Fruit fly (Drosophila melanogaster) whole organism, embryonic: ENCODE measurements around the gene CG3604.

Experiments
- ATbp ChIP-seq: fragments of 200-800 bp; sonication (Bioruptor generic); optimal IDR thresholded peaks from 2 replicates; lab custom pipeline; 2017; ENCODE audit warnings: missing biosample characterization, mild to moderate bottlenecking, missing genetic modification characterization, missing genetic modification reagents
- Awh ChIP-seq: fragments of 200-800 bp; sonication (Bioruptor generic); IDR thresholded peaks from 2 replicates; pipeline ENCODE4, ENCODE4 v1.3.6; 2022; ENCODE audit warnings: missing biosample characterization, missing genetic modification characterization
- Bgb ChIP-seq: fragments of 200-800 bp; sonication (Bioruptor generic); IDR thresholded peaks from 2 replicates; pipeline ENCODE4 v1.3.6; 2022; ENCODE audit warnings: missing biosample characterization, missing genetic modification characterization; ENCODE audit not compliant: partially characterized antibody
- CG1233 ChIP-seq: fragments of 200-800 bp; sonication (Bioruptor generic); optimal IDR thresholded peaks from 4 replicates; lab custom pipeline; 2018; ENCODE audit warnings: missing biosample characterization, mild to moderate bottlenecking, missing genetic modification characterization
- CG14667 ChIP-seq: fragments of 200-800 bp; sonication (Bioruptor generic); IDR thresholded peaks from 2 replicates; pipeline ENCODE4 v1.3.6; 2022; ENCODE audit warnings: missing biosample characterization, missing genetic modification characterization
- CG15696 ChIP-seq: fragments of 200-800 bp; sonication (Bioruptor generic); optimal IDR thresholded peaks from 2 replicates; lab custom pipeline; 2019; ENCODE audit warnings: missing biosample characterization, mild to moderate bottlenecking, missing genetic modification characterization, moderate library complexity
- CG17568 ChIP-seq: fragments of 200-800 bp; sonication (Bioruptor generic); optimal IDR thresholded peaks from 2 replicates; lab custom pipeline; 2018; ENCODE audit warnings: missing biosample characterization, mild to moderate bottlenecking, missing genetic modification characterization, moderate library complexity
- CG2116 ChIP-seq: fragments of 200-800 bp; sonication (Bioruptor generic); optimal IDR thresholded peaks from 3 replicates; lab custom pipeline; 2018; ENCODE audit warnings: missing biosample characterization, mild to moderate bottlenecking, missing genetic modification characterization
- CG3065 ChIP-seq: fragments of 200-800 bp; sonication (Bioruptor generic); optimal IDR thresholded peaks from 2 replicates; lab custom pipeline; 2016; ENCODE audit warnings: missing biosample characterization, missing genetic modification characterization
- CG3163 ChIP-seq: fragments of 200-800 bp; sonication (Bioruptor generic); optimal IDR thresholded peaks from 3 replicates; lab custom pipeline; 2016; ENCODE audit warnings: missing biosample characterization, missing genetic modification characterization
- CG3407 ChIP-seq: fragments of 200-800 bp; sonication (Bioruptor generic); optimal IDR thresholded peaks from 2 replicates; lab custom pipeline; 2018; ENCODE audit warnings: missing biosample characterization, mild to moderate bottlenecking, missing genetic modification characterization
- CG4820 ChIP-seq: fragments of 200-800 bp; sonication (Bioruptor generic); optimal IDR thresholded peaks from 3 replicates; lab custom pipeline; 2016; ENCODE audit warnings: missing biosample characterization, missing genetic modification characterization
- CG7839 ChIP-seq: fragments of 200-800 bp; sonication (Bioruptor generic); optimal IDR thresholded peaks from 3 replicates; lab custom pipeline; 2018; ENCODE audit warnings: missing biosample characterization, mild to moderate bottlenecking, missing genetic modification characterization, moderate library complexity
- CG8290 ChIP-seq, 3 experiments: fragments of 200-800 bp; sonication (Bioruptor generic); optimal IDR thresholded peaks; 2 replicates each; lab custom pipeline; 2016 to 2019; ENCODE audit warnings: missing biosample characterization in 3 of 3, missing genetic modification characterization in 3 of 3, mild to moderate bottlenecking in 2 of 3, moderate library complexity in 1 of 3
- CG9609 ChIP-seq: fragments of 200-800 bp; sonication (Bioruptor generic); optimal IDR thresholded peaks from 3 replicates; lab custom pipeline; 2016; ENCODE audit warnings: missing biosample characterization, missing genetic modification characterization
- CG9797 ChIP-seq: fragments of 200-800 bp; sonication (Bioruptor generic); optimal IDR thresholded peaks from 3 replicates; lab custom pipeline; 2018; ENCODE audit warnings: missing biosample characterization, mild to moderate bottlenecking, missing genetic modification characterization
- CG9876 ChIP-seq: fragments of 200-800 bp; sonication (Bioruptor generic); optimal IDR thresholded peaks from 2 replicates; lab custom pipeline; 2016; ENCODE audit warnings: missing biosample characterization, missing genetic modification characterization
- Dfd ChIP-seq, 2 experiments: fragments of >200 bp; optimal IDR thresholded peaks; 2 replicates each; lab custom pipeline; 2017; ENCODE audit warnings: missing biosample characterization in 2 of 2, missing genetic modification characterization in 2 of 2
- Hmx ChIP-seq: fragments of 200-800 bp; sonication (Bioruptor generic); optimal IDR thresholded peaks from 2 replicates; lab custom pipeline; 2016; ENCODE audit warnings: missing biosample characterization, missing genetic modification characterization
- Hsf ChIP-seq: fragments of 200-800 bp; sonication (Bioruptor generic); optimal IDR thresholded peaks from 3 replicates; lab custom pipeline; 2016; ENCODE audit warnings: missing biosample characterization, missing genetic modification characterization
- Jarid2 ChIP-seq: fragments of 200-800 bp; sonication (Bioruptor generic); optimal IDR thresholded peaks from 3 replicates; lab custom pipeline; 2017; ENCODE audit warnings: mild to moderate bottlenecking, missing biosample characterization, missing genetic modification reagents, missing genetic modification characterization
- Lim3 ChIP-seq: fragments of 200-800 bp; sonication (Bioruptor generic); IDR thresholded peaks from 2 replicates; pipeline ENCODE4 v1.3.6; 2022; ENCODE audit warnings: missing biosample characterization, missing genetic modification characterization
- MESR4 ChIP-seq: fragments of 200-800 bp; sonication (Bioruptor generic); optimal IDR thresholded peaks from 2 replicates; lab custom pipeline; 2018; ENCODE audit warnings: missing biosample characterization, mild to moderate bottlenecking, missing genetic modification characterization, moderate library complexity
- Mad ChIP-seq: fragments of 200-800 bp; sonication (Bioruptor generic); optimal IDR thresholded peaks from 2 replicates; lab custom pipeline; 2016; ENCODE audit warnings: missing biosample characterization, missing genetic modification characterization
- Max ChIP-seq: fragments of 200-800 bp; sonication (Bioruptor generic); optimal IDR thresholded peaks from 2 replicates; lab custom pipeline; 2016; ENCODE audit warnings: missing biosample characterization, mild to moderate bottlenecking, missing genetic modification characterization
- Nf-YB ChIP-seq: fragments of 200-800 bp; sonication (Bioruptor generic); optimal IDR thresholded peaks from 3 replicates; lab custom pipeline; 2019; ENCODE audit warnings: missing biosample characterization, mild to moderate bottlenecking, missing genetic modification characterization, moderate library complexity
- Pdp1 ChIP-seq, 2 experiments: fragments of 200-800 bp; sonication (Bioruptor generic); optimal IDR thresholded peaks; 3 replicates each; lab custom pipeline; 2016; ENCODE audit warnings: missing biosample characterization in 2 of 2, missing genetic modification characterization in 2 of 2, mild to moderate bottlenecking in 1 of 2, moderate library complexity in 1 of 2
- Rx ChIP-seq: fragments of 200-800 bp; sonication (Bioruptor generic); IDR thresholded peaks from 2 replicates; pipeline ENCODE4 v1.3.6; 2022; ENCODE audit warnings: missing biosample characterization, missing genetic modification characterization
- Scr ChIP-seq: fragments of 200-800 bp; sonication (Bioruptor generic); IDR thresholded peaks from 2 replicates; pipeline ENCODE4 v1.3.6; 2022; ENCODE audit warnings: missing biosample characterization, missing genetic modification characterization; ENCODE audit not compliant: partially characterized antibody
- Taf1 ChIP-seq: fragments of 200-800 bp; sonication (Bioruptor generic); IDR thresholded peaks from 2 replicates; pipeline ENCODE4 v1.3.6; 2022; ENCODE audit warnings: missing biosample characterization, missing genetic modification characterization
- ac ChIP-seq: fragments of 200-800 bp; sonication (Bioruptor generic); optimal IDR thresholded peaks from 3 replicates; lab custom pipeline; 2017; ENCODE audit warnings: missing biosample characterization, mild to moderate bottlenecking, missing genetic modification characterization
- ara ChIP-seq: fragments of 200-800 bp; sonication (Bioruptor generic); IDR thresholded peaks from 2 replicates; pipeline ENCODE4 v1.3.6; 2022; ENCODE audit warnings: missing biosample characterization, missing genetic modification characterization
- ash1 ChIP-seq: fragments of 200-800 bp; sonication (Bioruptor generic); optimal IDR thresholded peaks from 2 replicates; lab custom pipeline; 2018; ENCODE audit warnings: missing biosample characterization, mild to moderate bottlenecking, missing genetic modification characterization
- da ChIP-seq: fragments of 200-800 bp; sonication (Bioruptor generic); optimal IDR thresholded peaks from 2 replicates; lab custom pipeline; 2016; ENCODE audit warnings: missing biosample characterization, missing genetic modification characterization
- dmrt11E ChIP-seq: fragments of 200-800 bp; sonication (Bioruptor generic); optimal IDR thresholded peaks from 3 replicates; lab custom pipeline; 2018; ENCODE audit warnings: missing biosample characterization, mild to moderate bottlenecking, missing genetic modification characterization, moderate library complexity
- dmrt99B ChIP-seq: fragments of 200-800 bp; sonication (Bioruptor generic); optimal IDR thresholded peaks from 2 replicates; lab custom pipeline; 2018; ENCODE audit warnings: missing biosample characterization, mild to moderate bottlenecking, missing genetic modification characterization, moderate library complexity
- gsb ChIP-seq: fragments of 200-800 bp; sonication (Bioruptor generic); IDR thresholded peaks from 2 replicates; pipeline ENCODE4 v1.3.6; 2022; ENCODE audit warnings: missing biosample characterization, missing genetic modification characterization
- h ChIP-seq: fragments of >200 bp; optimal IDR thresholded peaks from 2 replicates; lab custom pipeline; 2017
- insv ChIP-seq, 2 experiments: fragments of 200-800 bp; sonication (Bioruptor generic); optimal IDR thresholded peaks; 3 replicates each; lab custom pipeline; 2016 to 2018; ENCODE audit warnings: missing biosample characterization in 2 of 2, missing genetic modification characterization in 2 of 2
- klu ChIP-seq: fragments of 200-800 bp; sonication (Bioruptor generic); IDR thresholded peaks from 2 replicates; pipeline ENCODE4 v1.3.6; 2022; ENCODE audit warnings: missing biosample characterization, missing genetic modification characterization
- odd ChIP-seq: fragments of 200-800 bp; sonication (Bioruptor generic); optimal IDR thresholded peaks from 2 replicates; lab custom pipeline; 2017; ENCODE audit warnings: missing biosample characterization, mild to moderate bottlenecking, missing genetic modification characterization
- pfk ChIP-seq: fragments of 200-800 bp; sonication (Bioruptor generic); optimal IDR thresholded peaks from 2 replicates; lab custom pipeline; 2018; ENCODE audit warnings: missing biosample characterization, mild to moderate bottlenecking, missing genetic modification characterization, moderate library complexity
- psq ChIP-seq: fragments of 200-800 bp; sonication (Bioruptor generic); optimal IDR thresholded peaks from 2 replicates; lab custom pipeline; 2017; ENCODE audit warnings: missing biosample characterization, missing genetic modification characterization
- sens ChIP-seq: fragments of 200-800 bp; sonication (Bioruptor generic); peaks from one replicate; lab custom pipeline; 2016; ENCODE audit warnings: missing biosample characterization, missing genetic modification characterization
- sna ChIP-seq: fragments of 200-800 bp; sonication (Bioruptor generic); IDR thresholded peaks from 2 replicates; pipeline ENCODE4 v1.3.6; 2022; ENCODE audit warnings: missing biosample characterization, missing genetic modification characterization; ENCODE audit not compliant: partially characterized antibody
- tup ChIP-seq: fragments of 200-800 bp; sonication (Bioruptor generic); optimal IDR thresholded peaks from 2 replicates; lab custom pipeline; 2016; ENCODE audit warnings: missing biosample characterization, mild to moderate bottlenecking, missing genetic modification characterization, moderate library complexity
- tx ChIP-seq: fragments of 200-800 bp; sonication (Bioruptor generic); optimal IDR thresholded peaks from 2 replicates; lab custom pipeline; 2016; ENCODE audit warnings: missing biosample characterization, missing genetic modification characterization
- vnd ChIP-seq: fragments of 200-800 bp; sonication (Bioruptor generic); IDR thresholded peaks from 3 replicates; pipeline ENCODE4 v1.3.6; 2022; ENCODE audit warnings: missing biosample characterization, missing genetic modification characterization; ENCODE audit not compliant: partially characterized antibody
- zen2 ChIP-seq: fragments of 200-800 bp; sonication (Bioruptor generic); IDR thresholded peaks from 3 replicates; pipeline ENCODE4 v1.3.6; 2022; ENCODE audit warnings: missing biosample characterization, missing genetic modification characterization; ENCODE audit not compliant: partially characterized antibody
- zfh1 ChIP-seq: fragments of 200-800 bp; sonication (Bioruptor generic); IDR thresholded peaks from 3 replicates; pipeline ENCODE4 v1.3.6; 2022; ENCODE audit warnings: missing biosample characterization, missing genetic modification characterization

Gene CG3604

dm6 chr2L:3655698-3656105 is 42.0 kb downstream of the CG3604 start (continued):
- peak; percentile 98 for TF ChIP-seq Awh (GFP tag; lab: Robert Waterston, UW)
- TF ChIP-seq Nf-YB (GFP tag; lab: Kevin White, UChicago): peak; percentile 89
- peak; percentile 86 for TF ChIP-seq CG2116 (GFP tag; lab: Kevin White, UChicago)
- TF ChIP-seq da (GFP tag; lab: Kevin White, UChicago): peak; percentile 92
- no peak for TF ChIP-seq Dfd (GFP tag; optimal IDR thresholded peaks at IDR 0.05; lab: Kevin White, UChicago)
- no peak for TF ChIP-seq sna (GFP tag; lab: Robert Waterston, UW)
- TF ChIP-seq gsb (GFP tag; lab: Robert Waterston, UW): peak; percentile 96
- TF ChIP-seq CG9797 (GFP tag; lab: Kevin White, UChicago): peak; percentile 64
- TF ChIP-seq dmrt99B (tag; lab: Kevin White, UChicago): peak; percentile 99
- peak; percentile 88 for TF ChIP-seq Jarid2 (GFP tag; lab: Kevin White, UChicago)
- no peak for TF ChIP-seq h
- peak; percentile 99 for TF ChIP-seq ATbp (GFP tag; lab: Kevin White, UChicago)
- peak; percentile 96 for TF ChIP-seq CG3065 (GFP tag; lab: Kevin White, UChicago)
- TF ChIP-seq sens (GFP tag; lab: Kevin White, UChicago): peak; percentile 100
- peak; percentile 97 for TF ChIP-seq ac (GFP tag; lab: Kevin White, UChicago)
- TF ChIP-seq CG9876 (GFP tag; lab: Kevin White, UChicago): peak; percentile 94
- TF ChIP-seq insv (GFP tag; optimal IDR thresholded peaks at IDR 0.05; lab: Kevin White, UChicago): peak; percentile 29 to 83
- TF ChIP-seq ash1 (GFP tag; lab: Kevin White, UChicago): peak; percentile 93
- TF ChIP-seq zen2: no peak
- peak; percentile 92 for TF ChIP-seq Lim3 (GFP tag; lab: Robert Waterston, UW)
- TF ChIP-seq Hsf (GFP tag; lab: Kevin White, UChicago): peak; percentile 98
- TF ChIP-seq CG7839 (tag; lab: Kevin White, UChicago): peak; percentile 99
- peak; percentile 97 for TF ChIP-seq CG9609 (GFP tag; lab: Kevin White, UChicago)
- peak; percentile 85 for TF ChIP-seq psq (GFP tag; lab: Kevin White, UChicago)
- peak; percentile 97 to 98 for TF ChIP-seq Pdp1 (GFP tag; optimal IDR thresholded peaks at IDR 0.05; lab: Kevin White, UChicago)
- peak; percentile 97 for TF ChIP-seq CG8290 (GFP tag; optimal IDR thresholded peaks at IDR 0.05; lab: Kevin White, UChicago)
- TF ChIP-seq CG8290 (tag; optimal IDR thresholded peaks at IDR 0.05; lab: Kevin White, UChicago): peak; percentile 88 to 99
- TF ChIP-seq tup: peak; percentile 91
- peak; percentile 74 for TF ChIP-seq MESR4 (GFP tag; lab: Kevin White, UChicago)
- peak; percentile 76 for TF ChIP-seq pfk (GFP tag; lab: Kevin White, UChicago)
- TF ChIP-seq vnd (GFP tag; lab: Robert Waterston, UW): no peak
- peak; percentile 96 for TF ChIP-seq Rx (GFP tag; lab: Robert Waterston, UW)
- peak; percentile 95 for TF ChIP-seq Hmx (GFP tag; lab: Kevin White, UChicago)
- peak; percentile 96 for TF ChIP-seq Max (GFP tag; lab: Kevin White, UChicago)
- TF ChIP-seq Scr (GFP tag; lab: Robert Waterston, UW): no peak
- TF ChIP-seq Bgb (GFP tag; lab: Robert Waterston, UW): no peak
- TF ChIP-seq CG3163 (GFP tag; lab: Kevin White, UChicago): peak; percentile 94
- TF ChIP-seq CG1233 (GFP tag; lab: Kevin White, UChicago): peak; percentile 98
- peak; percentile 97 for TF ChIP-seq CG3407
- peak; percentile 98 for TF ChIP-seq CG17568 (GFP tag; lab: Kevin White, UChicago)
- TF ChIP-seq Taf1 (GFP tag; lab: Robert Waterston, UW): peak; percentile 98
- peak; percentile 98 for TF ChIP-seq CG4820 (GFP tag; lab: Kevin White, UChicago)
- peak; percentile 97 for TF ChIP-seq ara (GFP tag; lab: Robert Waterston, UW)
- peak; percentile 98 for TF ChIP-seq odd (GFP tag; lab: Kevin White, UChicago)
- TF ChIP-seq CG15696 (tag; lab: Kevin White, UChicago): peak; percentile 96
- peak; percentile 98 for TF ChIP-seq tx (GFP tag; lab: Kevin White, UChicago)
- peak; percentile 95 for TF ChIP-seq klu (GFP tag; lab: Robert Waterston, UW)
- TF ChIP-seq dmrt11E (tag; lab: Kevin White, UChicago): peak; percentile 97
- TF ChIP-seq Mad: peak; percentile 94
- TF ChIP-seq CG14667 (GFP tag; lab: Robert Waterston, UW): peak; percentile 97
- peak; percentile 98 for TF ChIP-seq zfh1 (GFP tag; lab: Robert Waterston, UW)
